Worm (Caenorhabditis elegans) whole organism, L2 larva: ENCODE measurements around the gene T01G5.7.

ENCODE experiments used
- C34F6.9 ChIP-seq: fragments of 150-350 bp; optimal IDR thresholded peaks from 2 replicates; lab custom pipeline; 2014; ENCODE audit warnings: missing biosample characterization, missing genetic modification characterization
- F13H6.1 ChIP-seq: sonication (generic microtip); optimal IDR thresholded peaks from 2 replicates; lab custom pipeline; 2016; ENCODE audit warnings: missing genetic modification characterization, missing compliant biosample characterization
- Y55F3AM.14 ChIP-seq: fragments of 200-800 bp; sonication (Bioruptor generic); optimal IDR thresholded peaks from 2 replicates; lab custom pipeline; 2018; ENCODE audit warnings: mild to moderate bottlenecking, missing genetic modification characterization, missing compliant biosample characterization
- ZK546.5 ChIP-seq: sonication (generic microtip); optimal IDR thresholded peaks from 2 replicates; lab custom pipeline; 2017; ENCODE audit warnings: missing biosample characterization, missing genetic modification characterization
- alr-1 ChIP-seq: fragments of 150-350 bp; optimal IDR thresholded peaks from 2 replicates; lab custom pipeline; 2014; ENCODE audit warnings: missing biosample characterization, missing genetic modification characterization
- blmp-1 ChIP-seq: sonication (generic microtip); optimal IDR thresholded peaks from 2 replicates; lab custom pipeline; 2017; ENCODE audit warnings: missing genetic modification characterization, mild to moderate bottlenecking, missing compliant biosample characterization, antibody characterized with exemption, moderate library complexity; ENCODE audit not compliant: insufficient read depth
- ceh-16 ChIP-seq: fragments of 150-350 bp; optimal IDR thresholded peaks from 2 replicates; lab custom pipeline; 2014; ENCODE audit warnings: missing biosample characterization, missing genetic modification characterization
- ceh-82 ChIP-seq: fragments of 150-350 bp; optimal IDR thresholded peaks from 2 replicates; lab custom pipeline; 2014; ENCODE audit warnings: missing biosample characterization, missing genetic modification characterization
- crh-2 ChIP-seq: sonication (generic microtip); optimal IDR thresholded peaks from 2 replicates; lab custom pipeline; 2017; ENCODE audit warnings: missing biosample characterization, missing genetic modification characterization
- dmd-4 ChIP-seq: sonication (generic microtip); optimal IDR thresholded peaks from 2 replicates; lab custom pipeline; 2017; ENCODE audit warnings: missing biosample characterization, missing genetic modification characterization
- egl-27 ChIP-seq: sonication (generic microtip); optimal IDR thresholded peaks from 3 replicates; lab custom pipeline; 2017; ENCODE audit warnings: missing biosample characterization, missing genetic modification reagents, missing genetic modification characterization
- elt-1 ChIP-seq: fragments of 150-350 bp; optimal IDR thresholded peaks from 2 replicates; lab custom pipeline; 2014; ENCODE audit warnings: missing biosample characterization, missing genetic modification characterization
- elt-3 ChIP-seq: sonication (generic microtip); optimal IDR thresholded peaks from 2 replicates; lab custom pipeline; 2017; ENCODE audit warnings: missing biosample characterization, missing genetic modification characterization
- fos-1 ChIP-seq: fragments of 150-350 bp; optimal IDR thresholded peaks from 2 replicates; lab custom pipeline; 2014; ENCODE audit warnings: missing biosample characterization, missing genetic modification characterization
- gmeb-1 ChIP-seq: fragments of 150-350 bp; optimal IDR thresholded peaks from 2 replicates; lab custom pipeline; 2014; ENCODE audit warnings: missing biosample characterization, missing genetic modification characterization
- lin-13 ChIP-seq: fragments of 150-350 bp; optimal IDR thresholded peaks from 2 replicates; lab custom pipeline; 2014; ENCODE audit warnings: missing biosample characterization, missing genetic modification reagents, missing genetic modification characterization
- lin-39 ChIP-seq: fragments of 150-350 bp; optimal IDR thresholded peaks from 2 replicates; lab custom pipeline; 2014; ENCODE audit warnings: missing biosample characterization, missing genetic modification reagents, missing genetic modification characterization
- lsy-2 ChIP-seq, 2 experiments: fragments of 150-350 bp in 1 of 2; sonication (generic microtip) in 1 of 2; optimal IDR thresholded peaks; 2 replicates each; lab custom pipeline; 2014 to 2017; ENCODE audit warnings: missing biosample characterization in 2 of 2, missing genetic modification characterization in 2 of 2
- mab-5 ChIP-seq: fragments of 150-350 bp; optimal IDR thresholded peaks from 2 replicates; lab custom pipeline; 2014; ENCODE audit warnings: missing biosample characterization, missing genetic modification characterization
- mbf-1 ChIP-seq: sonication (generic microtip); optimal IDR thresholded peaks from 2 replicates; lab custom pipeline; 2017; ENCODE audit warnings: missing biosample characterization, missing genetic modification characterization
- nhr-10 ChIP-seq: sonication (generic microtip); optimal IDR thresholded peaks from 2 replicates; lab custom pipeline; 2017; ENCODE audit warnings: missing biosample characterization, missing genetic modification characterization
- nhr-11 ChIP-seq: fragments of 150-350 bp; optimal IDR thresholded peaks from 2 replicates; lab custom pipeline; 2014; ENCODE audit warnings: missing biosample characterization, missing genetic modification characterization
- nhr-12 ChIP-seq: fragments of 150-350 bp; optimal IDR thresholded peaks from 2 replicates; lab custom pipeline; 2014; ENCODE audit warnings: missing biosample characterization, missing genetic modification characterization
- nhr-23 ChIP-seq: fragments of 150-350 bp; optimal IDR thresholded peaks from 2 replicates; lab custom pipeline; 2014; ENCODE audit warnings: missing biosample characterization, missing genetic modification reagents, missing genetic modification characterization
- nhr-237 ChIP-seq: fragments of 150-350 bp; optimal IDR thresholded peaks from 2 replicates; lab custom pipeline; 2014; ENCODE audit warnings: missing biosample characterization, missing genetic modification characterization
- nhr-6 ChIP-seq: fragments of 150-350 bp; optimal IDR thresholded peaks from 2 replicates; lab custom pipeline; 2014; ENCODE audit warnings: missing biosample characterization, missing genetic modification characterization
- nhr-77 ChIP-seq: fragments of 150-350 bp; optimal IDR thresholded peaks from 2 replicates; lab custom pipeline; 2014; ENCODE audit warnings: missing biosample characterization, missing genetic modification characterization
- peb-1 ChIP-seq: fragments of 150-350 bp; optimal IDR thresholded peaks from 2 replicates; lab custom pipeline; 2014; ENCODE audit warnings: missing biosample characterization, missing genetic modification characterization
- sem-4 ChIP-seq: fragments of 150-350 bp; optimal IDR thresholded peaks from 2 replicates; lab custom pipeline; 2014; ENCODE audit warnings: missing biosample characterization, missing genetic modification reagents, missing genetic modification characterization
- skn-1 ChIP-seq: sonication (generic microtip); optimal IDR thresholded peaks from 2 replicates; lab custom pipeline; 2017; ENCODE audit warnings: missing biosample characterization, missing genetic modification characterization
- sma-3 ChIP-seq: sonication (generic microtip); optimal IDR thresholded peaks from 2 replicates; lab custom pipeline; 2016; ENCODE audit warnings: missing genetic modification reagents, missing genetic modification characterization, missing compliant biosample characterization
- snpc-4 ChIP-seq: fragments of 150-350 bp; optimal IDR thresholded peaks from 2 replicates; lab custom pipeline; 2014; ENCODE audit warnings: missing biosample characterization, missing genetic modification characterization
- unc-55 ChIP-seq: fragments of 150-350 bp; sonication (generic microtip); optimal IDR thresholded peaks from 3 replicates; lab custom pipeline; 2014; ENCODE audit warnings: missing biosample characterization, missing genetic modification reagents, missing genetic modification characterization
- unc-62 ChIP-seq: fragments of 150-350 bp; optimal IDR thresholded peaks from 2 replicates; lab custom pipeline; 2014; ENCODE audit warnings: missing biosample characterization, missing genetic modification reagents, missing genetic modification characterization
- zag-1 ChIP-seq: fragments of 150-350 bp; optimal IDR thresholded peaks from 2 replicates; lab custom pipeline; 2014; ENCODE audit warnings: missing biosample characterization, missing genetic modification characterization
- ztf-1 ChIP-seq: fragments of 200-800 bp; sonication (Bioruptor generic); conservative IDR thresholded peaks from 2 replicates; pipeline ENCODE4 v1.3.6; 2022; ENCODE audit warnings: missing genetic modification characterization, missing compliant biosample characterization
- ztf-4 ChIP-seq: fragments of 150-350 bp; optimal IDR thresholded peaks from 2 replicates; lab custom pipeline; 2014; ENCODE audit warnings: missing biosample characterization, missing genetic modification characterization

Gene T01G5.7

DNA sequence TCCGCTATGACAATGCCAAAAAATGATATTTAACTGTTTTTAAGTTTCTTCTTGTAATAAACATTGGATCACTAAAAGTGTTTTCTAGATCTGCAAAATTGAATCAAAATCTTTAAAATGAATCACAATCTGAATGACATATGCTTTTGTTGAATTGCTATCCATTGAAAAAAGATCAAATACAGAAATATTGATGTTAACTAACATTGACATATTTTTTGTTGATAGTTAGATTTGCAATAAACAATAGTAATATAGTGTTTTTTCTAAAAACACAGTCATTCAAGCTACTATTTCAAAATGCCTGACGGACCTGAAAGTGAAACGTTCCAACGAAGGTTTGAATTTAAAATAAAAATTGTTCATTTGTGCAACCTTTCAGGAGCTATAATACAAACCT, 38.9 kb downstream of the T01G5.7 start, which contains the start of gene T09F5.2:
TSS of gene T09F5.2 (plus strand) at position 301 of the 400 bp plus-strand sequence.
- no peak for TF ChIP-seq nhr-237 (tag; lab: Kevin White, UChicago)
- TF ChIP-seq unc-55 = no peak
- no peak for TF ChIP-seq zag-1 (tag; lab: Kevin White, UChicago)
- no peak for TF ChIP-seq skn-1 (tag; lab: Kevin White, UChicago)
- no peak for TF ChIP-seq egl-27 (tag; lab: Kevin White, UChicago)
- no peak for TF ChIP-seq snpc-4 (tag; lab: Kevin White, UChicago)
- TF ChIP-seq nhr-10 (tag; lab: Kevin White, UChicago) = no peak
- TF ChIP-seq Y55F3AM.14 = no peak
- no peak for TF ChIP-seq mbf-1
- TF ChIP-seq nhr-77 (tag; lab: Kevin White, UChicago) = no peak
- TF ChIP-seq ceh-16 (tag; lab: Kevin White, UChicago) = no peak
- no peak for TF ChIP-seq lin-13 (GFP tag; lab: Kevin White, UChicago)
- no peak for TF ChIP-seq sem-4 (tag; lab: Kevin White, UChicago)
- TF ChIP-seq nhr-6 (tag; lab: Kevin White, UChicago) = no peak
- TF ChIP-seq elt-3 (tag; lab: Kevin White, UChicago) = no peak
- no peak for TF ChIP-seq crh-2 (tag; lab: Kevin White, UChicago)
- TF ChIP-seq unc-62 (GFP tag; lab: Kevin White, UChicago) = no peak
- no peak for TF ChIP-seq ceh-82
- TF ChIP-seq ztf-1 (GFP tag; lab: Robert Waterston, UW) = no peak
- TF ChIP-seq F13H6.1 (tag; lab: Kevin White, UChicago) = no peak

ce11 chrV:15152010-15152409, 40.2 kb downstream of the T01G5.7 start:
- no peak for TF ChIP-seq nhr-23 (tag; lab: Kevin White, UChicago)
- no peak for TF ChIP-seq alr-1 (tag; lab: Kevin White, UChicago)
- TF ChIP-seq sem-4 (tag; lab: Kevin White, UChicago) = no peak
- no peak for TF ChIP-seq nhr-11 (tag; lab: Kevin White, UChicago)
- no peak for TF ChIP-seq Y55F3AM.14
- no peak for TF ChIP-seq crh-2 (tag; lab: Kevin White, UChicago)
- no peak for TF ChIP-seq C34F6.9 (tag; lab: Kevin White, UChicago)
- no peak for TF ChIP-seq fos-1 (tag; lab: Kevin White, UChicago)
- TF ChIP-seq nhr-237 (tag; lab: Kevin White, UChicago) = no peak
- TF ChIP-seq zag-1 (tag; lab: Kevin White, UChicago) = no peak
- no peak for TF ChIP-seq unc-55
- TF ChIP-seq blmp-1 (tag; lab: Kevin White, UChicago) = no peak
- TF ChIP-seq nhr-77 (tag; lab: Kevin White, UChicago) = no peak
- no peak for TF ChIP-seq elt-1 (tag; lab: Kevin White, UChicago)
- no peak for TF ChIP-seq lin-39 (tag; lab: Kevin White, UChicago)
- TF ChIP-seq ztf-4 = no peak
- TF ChIP-seq ZK546.5 (tag; lab: Kevin White, UChicago) = no peak
- no peak for TF ChIP-seq egl-27 (tag; lab: Kevin White, UChicago)
- no peak for TF ChIP-seq gmeb-1

DNA sequence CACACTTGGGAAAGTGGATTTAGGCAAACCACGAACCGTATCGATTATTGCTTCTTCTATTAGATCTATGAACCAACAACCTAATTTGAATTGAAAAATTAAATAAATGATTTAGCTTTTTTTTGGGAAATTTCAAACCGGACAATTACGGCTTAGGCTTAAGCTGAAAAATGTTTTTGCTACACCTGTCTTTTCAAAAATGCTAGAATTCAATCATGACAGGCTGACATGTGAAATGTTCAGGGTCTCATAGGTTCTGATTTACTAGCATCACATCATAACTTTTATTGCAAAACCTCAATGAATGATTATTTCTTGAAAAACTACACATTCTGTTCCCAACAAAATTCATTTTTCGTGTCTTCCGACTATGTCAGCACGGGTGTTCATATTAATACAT, 41.5 kb downstream of the T01G5.7 start, which contains the start of gene srh-55:
TSS of gene srh-55 (plus strand) at position 301 of the 400 bp plus-strand sequence.
- TF ChIP-seq C34F6.9 (tag; lab: Kevin White, UChicago) (no peak), mab-5 (no peak), lsy-2 (tag; optimal IDR thresholded peaks at IDR 0.05; lab: Kevin White, UChicago) (no peak), dmd-4 (tag; lab: Kevin White, UChicago) (no peak), nhr-12 (tag; lab: Kevin White, UChicago) (no peak), ztf-1 (GFP tag; lab: Robert Waterston, UW) (no peak), sem-4 (tag; lab: Kevin White, UChicago) (no peak)

DNA sequence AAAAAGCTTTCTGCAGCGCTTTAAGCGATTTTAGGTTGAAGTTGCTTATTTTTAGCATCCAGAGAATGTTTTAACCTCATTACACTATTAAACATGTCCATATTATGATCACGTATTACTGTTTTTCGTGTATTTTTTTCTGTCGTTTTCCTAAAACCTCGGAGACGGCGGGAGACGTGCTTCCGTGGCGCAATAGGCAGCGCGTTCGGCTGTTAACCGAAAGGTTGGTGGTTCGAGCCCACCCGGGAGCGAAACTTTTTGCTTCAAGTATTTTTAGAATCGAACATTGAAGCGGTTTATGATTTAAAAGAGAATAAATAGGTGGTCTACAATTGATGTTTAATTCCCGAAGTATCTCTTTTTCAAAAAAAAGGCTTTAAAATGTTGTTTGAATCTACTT, 44.7 kb downstream of the T01G5.7 start:
- TF ChIP-seq fos-1 (tag; lab: Kevin White, UChicago) (peak; percentile 8), peb-1 (tag; lab: Kevin White, UChicago) (no peak), Y55F3AM.14 (no peak), sma-3 (GFP tag; lab: Kevin White, UChicago) (peak; percentile 22), nhr-10 (tag; lab: Kevin White, UChicago) (no peak)
- TF ChIP-seq, all 48 proteins: peak for 2
